Fruit fly (Drosophila melanogaster) whole organism, wandering third instar larva: Measurements from ENCODE around the gene pav.

Experiments
- GATAd ChIP-seq: sonication (Bioruptor generic); optimal IDR thresholded peaks from 2 replicates; lab custom pipeline; 2016; ENCODE audit warnings: missing biosample characterization, missing genetic modification characterization
- Myc ChIP-seq: fragments of >200 bp; optimal IDR thresholded peaks from 2 replicates; lab custom pipeline; 2017
- brk ChIP-seq: fragments of 200-800 bp; sonication (Bioruptor generic); optimal IDR thresholded peaks from 2 replicates; lab custom pipeline; 2016; ENCODE audit warnings: missing biosample characterization, mild to moderate bottlenecking, missing genetic modification characterization
- ey ChIP-seq: fragments of 200-800 bp; sonication (Bioruptor generic); optimal IDR thresholded peaks from 2 replicates; lab custom pipeline; 2016; ENCODE audit warnings: missing biosample characterization, missing genetic modification characterization
- jim ChIP-seq: fragments of 175-275, 200-325 bp; sonication (Bioruptor generic); optimal IDR thresholded peaks from 2 replicates; lab custom pipeline; 2016; ENCODE audit warnings: missing biosample characterization, mild to moderate bottlenecking, missing genetic modification characterization
- lola ChIP-seq: fragments of >200 bp; optimal IDR thresholded peaks from 2 replicates; lab custom pipeline; 2017; ENCODE audit warnings: missing biosample characterization, missing genetic modification characterization
- rgr ChIP-seq: fragments of 200-800 bp; sonication (Bioruptor generic); optimal IDR thresholded peaks from 3 replicates; lab custom pipeline; 2016; ENCODE audit warnings: missing biosample characterization, mild to moderate bottlenecking, missing genetic modification characterization
- sv ChIP-seq: fragments of 200-800 bp; sonication (Bioruptor generic); optimal IDR thresholded peaks from 3 replicates; lab custom pipeline; 2016; ENCODE audit warnings: missing biosample characterization, missing genetic modification characterization

- TF ChIP-seq jim (no peak), ey (GFP tag; lab: Kevin White, UChicago) (no peak), rgr (GFP tag; lab: Kevin White, UChicago) (no peak), lola (GFP tag; lab: Kevin White, UChicago) (no peak), GATAd (GFP tag; lab: Kevin White, UChicago) (no peak), brk (GFP tag; lab: Kevin White, UChicago) (no peak), sv (no peak), Myc (no peak)
Observed at dm6 chr3L:4209731-4210130, 32.8 kb upstream of the pav start.
